Worm (Caenorhabditis elegans) whole organism, young adult: Measurements from ENCODE around the gene ced-3.

Experiments used
- F37B4.10 ChIP-seq: fragments of 200-800 bp; sonication (Bioruptor generic); IDR thresholded peaks from 2 replicates; pipeline ENCODE4 v1.3.6; 2022; ENCODE audit warnings: missing genetic modification characterization, missing compliant biosample characterization
- F57A8.1 ChIP-seq: fragments of 200-800 bp; sonication (Bioruptor generic); optimal IDR thresholded peaks from 2 replicates; lab custom pipeline; 2018; ENCODE audit warnings: mild to moderate bottlenecking, missing genetic modification characterization, moderate library complexity, missing compliant biosample characterization
- atf-7 ChIP-seq: sonication (generic microtip); optimal IDR thresholded peaks from 2 replicates; lab custom pipeline; 2017; ENCODE audit warnings: mild to moderate bottlenecking, missing genetic modification characterization, missing compliant biosample characterization
- attf-6 ChIP-seq: fragments of 200-800 bp; sonication (Bioruptor generic); IDR thresholded peaks from 2 replicates; pipeline ENCODE4 v1.3.6; 2022; ENCODE audit warnings: missing genetic modification reagents, missing genetic modification characterization, missing compliant biosample characterization
- cebp-2 ChIP-seq: fragments of 200-800 bp; sonication (Bioruptor generic); IDR thresholded peaks from 2 replicates; pipeline ENCODE4 v1.3.6; 2022; ENCODE audit warnings: missing genetic modification characterization, missing compliant biosample characterization
- ceh-91 ChIP-seq: fragments of 200-800 bp; sonication (Bioruptor generic); IDR thresholded peaks from 2 replicates; pipeline ENCODE4 v1.3.6; 2022; ENCODE audit warnings: missing genetic modification reagents, missing genetic modification characterization, missing compliant biosample characterization
- gei-17 ChIP-seq: fragments of 200-800 bp; sonication (Bioruptor generic); optimal IDR thresholded peaks from 2 replicates; lab custom pipeline; 2018; ENCODE audit warnings: mild to moderate bottlenecking, missing genetic modification characterization, missing compliant biosample characterization
- hlh-12 ChIP-seq: sonication (generic microtip); optimal IDR thresholded peaks from 2 replicates; lab custom pipeline; 2016; ENCODE audit warnings: missing genetic modification characterization, missing compliant biosample characterization
- hsf-1 ChIP-seq: fragments of 200-800 bp; sonication (Bioruptor generic); IDR thresholded peaks from 2 replicates; pipeline ENCODE4 v1.3.6; 2022; ENCODE audit warnings: missing genetic modification reagents, missing genetic modification characterization, missing compliant biosample characterization
- lin-40 ChIP-seq: sonication (generic microtip); optimal IDR thresholded peaks from 2 replicates; lab custom pipeline; 2016; ENCODE audit warnings: missing genetic modification characterization, mild to moderate bottlenecking, missing compliant biosample characterization, missing genotype, missing genetic modification reagents
- lsl-1 ChIP-seq: fragments of 200-800 bp; sonication (Bioruptor generic); optimal IDR thresholded peaks from 2 replicates; lab custom pipeline; 2018; ENCODE audit warnings: mild to moderate bottlenecking, missing genetic modification characterization, moderate library complexity, missing compliant biosample characterization
- madf-3 ChIP-seq: fragments of 200-800 bp; sonication (Bioruptor generic); IDR thresholded peaks from 2 replicates; pipeline ENCODE4 v1.3.6; 2022; ENCODE audit warnings: missing genetic modification reagents, missing genetic modification characterization, missing compliant biosample characterization
- madf-8 ChIP-seq: fragments of 200-800 bp; sonication (Bioruptor generic); conservative IDR thresholded peaks from 2 replicates; pipeline ENCODE4 v1.3.6; 2022; ENCODE audit warnings: missing genetic modification reagents, missing genetic modification characterization, missing compliant biosample characterization
- mel-28 ChIP-seq: sonication (generic microtip); optimal IDR thresholded peaks from 2 replicates; lab custom pipeline; 2016; ENCODE audit warnings: borderline replicate concordance, mild to moderate bottlenecking, missing genetic modification characterization, missing compliant biosample characterization
- nfyb-1 ChIP-seq: fragments of 200-800 bp; sonication (Bioruptor generic); IDR thresholded peaks from 2 replicates; pipeline ENCODE4 v1.3.6; 2022; ENCODE audit warnings: missing genetic modification reagents, missing genetic modification characterization, missing compliant biosample characterization
- nhr-179 ChIP-seq: sonication (generic microtip); optimal IDR thresholded peaks from 2 replicates; lab custom pipeline; 2016; ENCODE audit warnings: mild to moderate bottlenecking, missing genetic modification characterization, missing compliant biosample characterization
- rec-8 ChIP-seq, 2 experiments: sonication (generic microtip); optimal IDR thresholded peaks; 2 replicates each; lab custom pipeline; 2016; ENCODE audit warnings: mild to moderate bottlenecking in 2 of 2, missing genetic modification characterization in 2 of 2, missing genetic modification reagents in 2 of 2, missing genotype in 2 of 2, missing biosample characterization in 1 of 2, missing compliant biosample characterization in 1 of 2, moderate library complexity in 1 of 2
- repo-1 ChIP-seq: sonication (generic microtip); optimal IDR thresholded peaks from 2 replicates; lab custom pipeline; 2017; ENCODE audit warnings: mild to moderate bottlenecking, missing genetic modification characterization, missing compliant biosample characterization
- unc-130 ChIP-seq: sonication (generic microtip); optimal IDR thresholded peaks from 2 replicates; lab custom pipeline; 2016; ENCODE audit warnings: missing genetic modification reagents, missing genetic modification characterization, missing compliant biosample characterization
- ztf-22 ChIP-seq: fragments of 200-800 bp; sonication (Bioruptor generic); optimal IDR thresholded peaks from 2 replicates; lab custom pipeline; 2018; ENCODE audit warnings: mild to moderate bottlenecking, missing genetic modification characterization, moderate library complexity, missing compliant biosample characterization

Gene ced-3

ce11 chrIV:13149276-13149675 lies 54.7 kb downstream of the ced-3 start, which contains the start of gene nlp-79:
nlp-79 (plus strand) TSS chrIV:13149576.
- TF ChIP-seq nhr-179 (tag; lab: Kevin White, UChicago) (no peak), madf-3 (no peak), lsl-1 (GFP tag; lab: Kevin White, UChicago) (no peak), attf-6 (no peak), rec-8 (tag; optimal IDR thresholded peaks at IDR 0.05; lab: Kevin White, UChicago) (no peak), F57A8.1 (GFP tag; lab: Kevin White, UChicago) (no peak), F37B4.10 (GFP tag; lab: Robert Waterston, UW) (no peak), hsf-1 (GFP tag; lab: Robert Waterston, UW) (no peak), nfyb-1 (no peak), gei-17 (GFP tag; lab: Kevin White, UChicago) (no peak), unc-130 (GFP tag; lab: Kevin White, UChicago) (no peak), ztf-22 (GFP tag; lab: Kevin White, UChicago) (no peak), madf-8 (GFP tag; lab: Robert Waterston, UW) (no peak), atf-7 (tag; lab: Kevin White, UChicago) (no peak), cebp-2 (GFP tag; lab: Robert Waterston, UW) (no peak), hlh-12 (tag; lab: Kevin White, UChicago) (no peak), lin-40 (no peak), ceh-91 (no peak), mel-28 (tag; lab: Kevin White, UChicago) (no peak), repo-1 (tag; lab: Kevin White, UChicago) (no peak)
